Fruit fly (Drosophila melanogaster): ENCODE results near the gene nAChRalpha1.

Gene nAChRalpha1

DNA sequence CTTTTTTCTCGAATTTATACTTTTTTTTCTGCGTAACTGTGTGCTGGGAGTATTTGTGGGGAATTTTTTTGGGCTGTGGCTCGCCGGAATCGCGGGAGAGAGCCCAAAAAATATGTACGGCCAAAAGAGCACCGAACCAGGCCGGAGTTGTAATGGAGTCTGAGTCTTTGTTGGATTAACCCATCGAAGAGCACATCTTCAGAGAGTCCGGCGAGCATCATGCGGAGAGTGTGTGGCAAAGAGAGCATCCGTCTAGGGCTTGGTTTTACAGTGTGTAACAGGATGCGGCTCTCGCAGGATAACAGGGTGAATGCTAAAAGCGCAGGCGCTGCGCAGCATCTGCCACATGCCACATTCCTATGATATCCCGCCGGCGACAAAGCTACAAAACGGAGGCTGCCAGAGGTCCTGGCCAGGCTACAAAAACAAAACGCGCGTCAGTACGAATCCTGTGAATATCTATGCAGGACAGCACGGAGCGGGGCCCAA, 28.1 kb upstream of the nAChRalpha1 start, which contains the start of gene nAChRalpha2:
Gene nAChRalpha2, plus strand, starts transcription at position 439 of the 489 bp plus-strand sequence.
- TF ChIP-seq dsf (GFP tag; optimal IDR thresholded peaks at IDR 0.05; ENCODE audit: borderline replicate concordance) (no peak), Hr83 (GFP tag; optimal IDR thresholded peaks at IDR 0.05; ENCODE audit: poor library complexity, severe bottlenecking) (no peak), jim (GFP tag; optimal IDR thresholded peaks at IDR 0.05) (no peak), lola (GFP tag; optimal IDR thresholded peaks at IDR 0.05) (no peak), sv (GFP tag; optimal IDR thresholded peaks at IDR 0.05) (no peak), brk (GFP tag; optimal IDR thresholded peaks at IDR 0.05) (no peak), dmrt93B (GFP tag; optimal IDR thresholded peaks at IDR 0.05) (no peak), CG9705 (GFP tag; optimal IDR thresholded peaks at IDR 0.05) (no peak), N (GFP tag; optimal IDR thresholded peaks at IDR 0.05) (no peak), ey (GFP tag; optimal IDR thresholded peaks at IDR 0.05) (no peak), fru (GFP tag; optimal IDR thresholded peaks at IDR 0.05) (no peak), GATAd (GFP tag; optimal IDR thresholded peaks at IDR 0.05) (no peak), Abd-B (GFP tag; optimal IDR thresholded peaks at IDR 0.05) (no peak), pan (optimal IDR thresholded peaks at IDR 0.05) (no peak)

dm6 chr3R:24481040-24481439, 24.1 kb upstream of the nAChRalpha1 start:
- TF ChIP-seq pan (optimal IDR thresholded peaks at IDR 0.05) (no peak), fru (GFP tag; optimal IDR thresholded peaks at IDR 0.05) (no peak), CG9705 (GFP tag; optimal IDR thresholded peaks at IDR 0.05) (no peak), Jra (GFP tag; optimal IDR thresholded peaks at IDR 0.05) (no peak), sv (GFP tag; optimal IDR thresholded peaks at IDR 0.05) (no peak), br (GFP tag; optimal IDR thresholded peaks at IDR 0.05) (no peak), Hr83 (GFP tag; optimal IDR thresholded peaks at IDR 0.05; ENCODE audit: poor library complexity, severe bottlenecking) (no peak), woc (GFP tag; optimal IDR thresholded peaks at IDR 0.05) (no peak), rgr (GFP tag; optimal IDR thresholded peaks at IDR 0.05) (no peak), brk (GFP tag; optimal IDR thresholded peaks at IDR 0.05) (no peak)

dm6 chr3R:24474760-24475159, 17.8 kb upstream of the nAChRalpha1 start:
- TF ChIP-seq Sp1 (GFP tag; optimal IDR thresholded peaks at IDR 0.05) = no peak
- no peak for TF ChIP-seq lola (GFP tag; optimal IDR thresholded peaks at IDR 0.05)
- no peak for TF ChIP-seq fru (GFP tag; optimal IDR thresholded peaks at IDR 0.05)
- TF ChIP-seq pan (optimal IDR thresholded peaks at IDR 0.05) = no peak
- TF ChIP-seq psq (GFP tag; optimal IDR thresholded peaks at IDR 0.05) = no peak
- no peak for TF ChIP-seq Hnf4 (GFP tag; optimal IDR thresholded peaks at IDR 0.05)
- TF ChIP-seq Vsx2 (GFP tag; optimal IDR thresholded peaks at IDR 0.05; ENCODE audit: partially characterized antibody) = no peak
- TF ChIP-seq ey (GFP tag; optimal IDR thresholded peaks at IDR 0.05) = no peak
- no peak for TF ChIP-seq Jra (GFP tag; optimal IDR thresholded peaks at IDR 0.05)
- TF ChIP-seq Abd-B (GFP tag; optimal IDR thresholded peaks at IDR 0.05) = no peak
- no peak for TF ChIP-seq OdsH (GFP tag; optimal IDR thresholded peaks at IDR 0.05)

- TF ChIP-seq Vsx2 (GFP tag; optimal IDR thresholded peaks at IDR 0.05; ENCODE audit: partially characterized antibody) (no peak), OdsH (GFP tag; optimal IDR thresholded peaks at IDR 0.05) (no peak), usp (GFP tag; optimal IDR thresholded peaks at IDR 0.05) (no peak), Hr78 (GFP tag; optimal IDR thresholded peaks at IDR 0.05) (no peak), N (GFP tag; optimal IDR thresholded peaks at IDR 0.05) (no peak), pan (optimal IDR thresholded peaks at IDR 0.05) (no peak), ey (GFP tag; optimal IDR thresholded peaks at IDR 0.05) (no peak), dmrt93B (GFP tag; optimal IDR thresholded peaks at IDR 0.05) (no peak)
Observed at dm6 chr3R:24469097-24469496, 12.1 kb upstream of the nAChRalpha1 start, which contains the start of gene CG31128. CG31128 (plus strand) TSS chr3R:24469397.

DNA sequence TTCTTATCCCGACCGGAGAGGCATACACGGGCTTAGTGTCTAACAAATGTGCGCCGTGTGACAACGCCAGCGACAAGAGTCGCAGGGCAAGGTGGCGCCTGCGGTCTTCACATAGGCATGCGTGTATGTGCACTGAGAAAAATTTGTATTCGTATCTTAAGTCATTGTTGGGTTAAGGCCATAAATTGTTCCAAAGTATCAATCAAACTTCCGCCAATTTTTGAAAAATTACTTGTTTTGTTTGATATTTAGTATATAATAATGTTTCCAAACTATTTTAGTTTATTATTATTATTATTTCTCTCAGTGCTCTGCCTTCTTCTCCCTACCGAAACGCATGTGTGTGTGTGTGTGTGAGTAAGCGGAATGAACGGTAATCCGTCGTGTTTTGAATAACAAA, 10.3 kb upstream of the nAChRalpha1 start:
- TF ChIP-seq tai (GFP tag; optimal IDR thresholded peaks at IDR 0.05) = no peak
- TF ChIP-seq Rel (GFP tag; optimal IDR thresholded peaks at IDR 0.05) = no peak
- TF ChIP-seq Rel (tag; optimal IDR thresholded peaks at IDR 0.05) = no peak
- no peak for TF ChIP-seq rgr (GFP tag; optimal IDR thresholded peaks at IDR 0.05)
- TF ChIP-seq dmrt93B (GFP tag; optimal IDR thresholded peaks at IDR 0.05) = no peak
- TF ChIP-seq foxo (GFP tag; optimal IDR thresholded peaks at IDR 0.05) = no peak
- TF ChIP-seq ey (GFP tag; optimal IDR thresholded peaks at IDR 0.05) = no peak
- no peak for TF ChIP-seq Vsx2 (GFP tag; optimal IDR thresholded peaks at IDR 0.05; ENCODE audit: partially characterized antibody)
- no peak for TF ChIP-seq Hr83 (GFP tag; optimal IDR thresholded peaks at IDR 0.05; ENCODE audit: poor library complexity, severe bottlenecking)
- no peak for TF ChIP-seq woc (GFP tag; optimal IDR thresholded peaks at IDR 0.05)
- no peak for TF ChIP-seq CG32264 (GFP tag; optimal IDR thresholded peaks at IDR 0.05)
- TF ChIP-seq Myc (optimal IDR thresholded peaks at IDR 0.05) = no peak
- TF ChIP-seq jim (GFP tag; optimal IDR thresholded peaks at IDR 0.05) = no peak
- TF ChIP-seq Dif (GFP tag; optimal IDR thresholded peaks at IDR 0.05; ENCODE audit: partially characterized antibody) = no peak
- no peak for TF ChIP-seq h (GFP tag; optimal IDR thresholded peaks at IDR 0.05)
- no peak for TF ChIP-seq Hr78 (GFP tag; optimal IDR thresholded peaks at IDR 0.05)
- no peak for TF ChIP-seq Jra (GFP tag; optimal IDR thresholded peaks at IDR 0.05)
- no peak for TF ChIP-seq pan (optimal IDR thresholded peaks at IDR 0.05)
- no peak for TF ChIP-seq sv (GFP tag; optimal IDR thresholded peaks at IDR 0.05)
- TF ChIP-seq HLH106 (tag; optimal IDR thresholded peaks at IDR 0.05) = no peak
